Worm (Caenorhabditis elegans) whole organism, L4 larva: ENCODE measurements around the gene M03B6.1.

Experiments
- R02D3.7 ChIP-seq: fragments of 150-350 bp; sonication (generic microtip); optimal IDR thresholded peaks from 3 replicates; lab custom pipeline; 2014; ENCODE audit warnings: missing biosample characterization, missing genetic modification characterization
- ama-1 ChIP-seq: fragments of 150-350 bp; optimal IDR thresholded peaks from 2 replicates; lab custom pipeline; 2014; ENCODE audit warnings: inconsistent platforms, mixed read lengths
- ceh-20 ChIP-seq: fragments of 200-800 bp; sonication (Bioruptor generic); IDR thresholded peaks from 2 replicates; pipeline ENCODE4 v1.3.6; 2022; ENCODE audit warnings: missing genetic modification reagents, missing genetic modification characterization, missing compliant biosample characterization
- ctbp-1 ChIP-seq: fragments of 200-800 bp; sonication (Bioruptor generic); IDR thresholded peaks from 2 replicates; pipeline ENCODE4 v1.3.6; 2022; ENCODE audit warnings: missing genetic modification reagents, missing genetic modification characterization, missing compliant biosample characterization
- jun-1 ChIP-seq: fragments of 150-350 bp; optimal IDR thresholded peaks from 2 replicates; lab custom pipeline; 2014; ENCODE audit warnings: missing biosample characterization, missing genetic modification reagents, missing genetic modification characterization
- lin-13 ChIP-seq: fragments of 150-350 bp; optimal IDR thresholded peaks from 2 replicates; lab custom pipeline; 2014; ENCODE audit warnings: missing biosample characterization, missing genetic modification reagents, missing genetic modification characterization
- nhr-237 ChIP-seq: sonication (generic microtip); optimal IDR thresholded peaks from 2 replicates; lab custom pipeline; 2017; ENCODE audit warnings: missing biosample characterization, missing genetic modification characterization
- zag-1 ChIP-seq: fragments of 150-350 bp; optimal IDR thresholded peaks from 2 replicates; lab custom pipeline; 2014; ENCODE audit warnings: missing biosample characterization, missing genetic modification characterization

ce11 chrX:13852606-13853005 lies 11.2 kb downstream of the M03B6.1 start, which contains the start of gene mct-3:
- TF ChIP-seq jun-1 (tag; lab: Kevin White, UChicago) (no peak), ctbp-1 (GFP tag; lab: Robert Waterston, UW) (no peak), nhr-237 (no peak), zag-1 (no peak), ceh-20 (GFP tag; lab: Robert Waterston, UW) (no peak), R02D3.7 (tag; lab: Kevin White, UChicago) (no peak), lin-13 (GFP tag; lab: Kevin White, UChicago) (no peak), ama-1 (lab: Kevin White, UChicago) (no peak)
